Worm (Caenorhabditis elegans): ENCODE data around the gene grl-26.
A peak's percentile ranks its signal among the peaks of the same experiment; 100 is the strongest.

grl-26 gene

ce11 chrIV:306572-306971, 16.0 kb downstream of the grl-26 start (continued):
- TF ChIP-seq ztf-11 (tag; optimal IDR thresholded peaks at IDR 0.05) (no peak), nhr-42 (GFP tag; IDR thresholded peaks at IDR 0.05) (no peak), daf-8 (GFP tag; IDR thresholded peaks at IDR 0.05) (no peak), F10B5.3 (tag; optimal IDR thresholded peaks at IDR 0.05) (no peak), arid-1 (GFP tag; conservative IDR thresholded peaks at IDR 0.05) (no peak), lin-39 (tag; optimal IDR thresholded peaks at IDR 0.05) (no peak), nhr-10 (tag; optimal IDR thresholded peaks at IDR 0.05) (no peak), snpc-1.2 (GFP tag; IDR thresholded peaks at IDR 0.05) (no peak), gei-8 (GFP tag; optimal IDR thresholded peaks at IDR 0.05) (no peak), nhr-11 (tag; optimal IDR thresholded peaks at IDR 0.05) (peak; percentile 37), ceh-62 (tag; optimal IDR thresholded peaks at IDR 0.05) (no peak), dmd-6 (GFP tag; IDR thresholded peaks at IDR 0.05) (no peak), dpl-1 (GFP tag; optimal IDR thresholded peaks at IDR 0.05) (no peak), tra-1 (GFP tag; IDR thresholded peaks at IDR 0.05) (no peak), R02D3.7 (tag; optimal IDR thresholded peaks at IDR 0.05) (no peak), ceh-20 (GFP tag; IDR thresholded peaks at IDR 0.05) (no peak), ceh-82 (tag; optimal IDR thresholded peaks at IDR 0.05) (no peak), nhr-28 (tag; optimal IDR thresholded peaks at IDR 0.05) (no peak), ceh-44 (GFP tag; IDR thresholded peaks at IDR 0.05) (no peak), aha-1 (tag) (peak; percentile 73), F44E2.7 (GFP tag; IDR thresholded peaks at IDR 0.05) (no peak), php-3 (GFP tag; IDR thresholded peaks at IDR 0.05) (no peak), daf-19 (GFP tag; conservative IDR thresholded peaks at IDR 0.05) (no peak), zfp-2 (tag; optimal IDR thresholded peaks at IDR 0.05) (no peak), lin-1 (GFP tag; IDR thresholded peaks at IDR 0.05) (no peak), vab-7 (GFP tag; IDR thresholded peaks at IDR 0.05) (no peak), mes-2 (tag; optimal IDR thresholded peaks at IDR 0.05; ENCODE audit: poor library complexity, severe bottlenecking) (peak; percentile 19), unc-130 (GFP tag; optimal IDR thresholded peaks at IDR 0.05) (no peak), T20F7.1 (GFP tag; optimal IDR thresholded peaks at IDR 0.05) (no peak), pha-4 (GFP tag; IDR thresholded peaks at IDR 0.05) (peak; percentile 41; the same call in 1 of the 2 replicates), pha-4 (tag; optimal IDR thresholded peaks at IDR 0.05) (no peak), F49E8.2 (tag; optimal IDR thresholded peaks at IDR 0.05; ENCODE audit: borderline replicate concordance) (no peak), ces-1 (GFP tag; optimal IDR thresholded peaks at IDR 0.05) (no peak), daf-12 (tag; optimal IDR thresholded peaks at IDR 0.05) (no peak), lir-3 (tag; optimal IDR thresholded peaks at IDR 0.05) (no peak), lin-38 (GFP tag; IDR thresholded peaks at IDR 0.05) (0 out of 2 replicates have a peak, but pooled peaks have one; percentile 26), spr-3 (GFP tag; optimal IDR thresholded peaks at IDR 0.05) (no peak), sdz-12 (GFP tag; optimal IDR thresholded peaks at IDR 0.05) (no peak), Y75B8A.6 (GFP tag; IDR thresholded peaks at IDR 0.05) (no peak), nhr-48 (tag; optimal IDR thresholded peaks at IDR 0.05) (no peak), unc-62 (GFP tag; optimal IDR thresholded peaks at IDR 0.05 in 1 of 2) (no peak), unc-62 (tag; optimal IDR thresholded peaks at IDR 0.05) (no peak), Y105C5A.15 (GFP tag; IDR thresholded peaks at IDR 0.05) (no peak), nhr-102 (tag; optimal IDR thresholded peaks at IDR 0.05) (no peak), lsy-2 (tag; optimal IDR thresholded peaks at IDR 0.05) (peak in 1 of 2 experiments; percentile 47), zfp-3 (GFP tag; conservative IDR thresholded peaks at IDR 0.05) (no peak), madf-5 (GFP tag; IDR thresholded peaks at IDR 0.05) (no peak), hlh-30 (tag; optimal IDR thresholded peaks at IDR 0.05; ENCODE audit: insufficient read depth) (peak; percentile 54), nhr-6 (tag; optimal IDR thresholded peaks at IDR 0.05) (no peak), zag-1 (tag; optimal IDR thresholded peaks at IDR 0.05) (no peak), attf-4 (tag; optimal IDR thresholded peaks at IDR 0.05) (no peak), egl-43 (GFP tag; IDR thresholded peaks at IDR 0.05) (no peak), nhr-111 (GFP tag; optimal IDR thresholded peaks at IDR 0.05) (no peak)
